Worm (Caenorhabditis elegans): ENCODE data around the gene acc-4.

acc-4 gene

DNA sequence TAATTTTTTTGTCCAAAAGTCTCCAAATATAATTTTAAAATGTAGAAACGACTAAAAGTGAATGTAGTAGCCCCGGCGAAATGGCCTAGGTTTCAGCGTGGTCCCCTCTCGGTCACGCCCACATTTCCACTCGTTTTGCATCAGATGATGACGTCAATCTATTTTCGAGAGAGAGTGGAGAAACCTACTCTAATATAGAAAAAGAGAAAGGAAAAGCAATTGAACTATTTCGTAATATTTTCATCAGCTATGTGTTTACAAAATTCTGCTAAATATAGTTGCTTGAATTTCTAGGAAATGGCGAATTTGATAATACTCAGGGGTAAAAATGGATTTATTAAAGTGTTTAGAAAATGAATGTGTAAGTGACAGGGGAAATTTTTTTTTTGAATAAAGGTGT is 28.1 kb downstream of the acc-4 start:
- TF ChIP-seq pqm-1 (tag; optimal IDR thresholded peaks at IDR 0.05) (no peak), unc-42 (tag; optimal IDR thresholded peaks at IDR 0.05) (peak; percentile 15)

DNA sequence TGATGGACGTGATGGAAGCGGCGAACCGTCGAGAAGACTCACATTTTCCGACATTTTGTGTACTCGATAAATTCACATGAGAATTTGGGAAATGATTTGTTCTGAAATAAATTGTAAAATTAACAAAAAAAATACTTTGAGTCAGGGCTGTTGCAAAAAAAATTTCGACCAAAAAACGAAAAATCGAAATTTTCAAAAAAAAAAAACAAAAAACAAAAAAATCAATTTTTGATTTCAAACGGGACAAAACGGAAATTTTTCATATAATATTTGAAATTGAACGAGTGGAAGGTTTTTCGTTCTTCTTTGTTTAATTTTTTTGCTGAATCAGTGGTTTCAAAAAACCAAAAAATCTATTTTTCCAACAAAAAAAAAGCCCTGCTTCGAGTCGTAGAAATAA is 28.7 kb downstream of the acc-4 start, which contains the start of gene cua-1:
Gene cua-1 (minus strand): TSS at position 101 of the 400 bp plus-strand sequence.
- TF ChIP-seq ztf-16 (tag; optimal IDR thresholded peaks at IDR 0.05) (no peak), hlh-30 (tag; optimal IDR thresholded peaks at IDR 0.05; ENCODE audit: insufficient read depth) (no peak), ttx-3 (tag; optimal IDR thresholded peaks at IDR 0.05) (no peak), fax-1 (tag; optimal IDR thresholded peaks at IDR 0.05) (no peak), zip-5 (tag; optimal IDR thresholded peaks at IDR 0.05) (no peak), ceh-30 (tag; optimal IDR thresholded peaks at IDR 0.05) (no peak)

DNA sequence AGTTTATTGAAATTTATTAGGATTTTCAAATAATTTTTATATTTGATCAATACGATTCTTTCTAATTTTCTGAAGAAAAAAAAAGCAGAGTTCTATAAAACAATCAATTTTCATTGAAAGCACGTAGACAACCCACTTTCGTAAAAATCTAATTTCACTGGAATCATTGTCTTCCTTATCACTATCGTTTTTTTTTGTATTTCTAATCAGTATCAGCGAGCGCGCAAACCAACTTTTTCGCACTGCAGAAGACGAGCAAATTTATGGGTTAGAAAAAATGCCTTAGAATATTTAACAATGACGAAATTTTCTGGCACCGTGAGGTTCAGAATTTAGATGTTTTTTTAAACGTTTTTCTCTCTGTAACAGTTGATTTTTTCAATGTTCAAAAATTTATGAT is 31.1 kb downstream of the acc-4 start:
- TF ChIP-seq nfya-1 (tag; optimal IDR thresholded peaks at IDR 0.05) (no peak), ceh-19 (GFP tag; optimal IDR thresholded peaks at IDR 0.05) (no peak), ets-4 (tag; optimal IDR thresholded peaks at IDR 0.05) (no peak), mec-3 (tag; optimal IDR thresholded peaks at IDR 0.05; ENCODE audit: borderline replicate concordance) (no peak), ceh-34 (tag; optimal IDR thresholded peaks at IDR 0.05) (no peak), hlh-30 (tag; optimal IDR thresholded peaks at IDR 0.05; ENCODE audit: insufficient read depth) (no peak), gmeb-2 (tag; optimal IDR thresholded peaks at IDR 0.05) (no peak), npax-4 (tag; optimal IDR thresholded peaks at IDR 0.05) (no peak), tbx-7 (tag; optimal IDR thresholded peaks at IDR 0.05) (no peak), fkh-10 (GFP tag; optimal IDR thresholded peaks at IDR 0.05) (no peak), pha-4 (tag; optimal IDR thresholded peaks at IDR 0.05) (no peak), lim-6 (tag; optimal IDR thresholded peaks at IDR 0.05) (no peak), ref-2 (tag; optimal IDR thresholded peaks at IDR 0.05) (no peak), ama-1 (optimal IDR thresholded peaks at IDR 0.05) (no peak), ceh-22 (tag; optimal IDR thresholded peaks at IDR 0.05) (no peak), sox-4 (tag; optimal IDR thresholded peaks at IDR 0.05) (no peak), madf-2 (tag; optimal IDR thresholded peaks at IDR 0.05) (no peak), che-1 (tag; optimal IDR thresholded peaks at IDR 0.05) (no peak), F13H6.1 (tag; optimal IDR thresholded peaks at IDR 0.05) (no peak)

DNA sequence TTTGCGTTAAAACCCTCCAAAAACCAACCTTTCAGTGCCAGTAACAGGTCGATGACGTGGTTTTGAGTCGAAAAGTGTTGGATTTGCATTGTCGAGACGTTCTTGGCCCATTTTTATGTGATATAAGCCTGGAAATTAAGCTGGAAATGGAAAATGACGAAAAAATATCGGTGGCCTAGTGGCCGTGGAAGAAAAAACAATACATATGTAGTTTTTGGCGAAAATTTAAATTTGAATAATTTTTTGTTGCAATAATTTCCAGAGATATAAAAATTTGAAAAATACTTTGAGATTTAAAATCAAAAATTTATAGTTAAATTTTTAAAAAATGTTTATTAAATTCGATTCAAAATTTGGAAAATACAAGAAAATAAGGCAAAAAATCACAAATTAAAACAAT is 44.5 kb downstream of the acc-4 start, which contains the start of gene ciao-2B:
Gene ciao-2B (minus strand): TSS at position 130 of the 400 bp plus-strand sequence.
- peak; percentile 62 for TF ChIP-seq ets-4 (tag; optimal IDR thresholded peaks at IDR 0.05)
- no peak for TF ChIP-seq ceh-30 (tag; optimal IDR thresholded peaks at IDR 0.05)
- no peak for TF ChIP-seq C38D4.7 (GFP tag; optimal IDR thresholded peaks at IDR 0.05)
- TF ChIP-seq pha-4 (tag; optimal IDR thresholded peaks at IDR 0.05), result no peak
- TF ChIP-seq zip-5 (tag; optimal IDR thresholded peaks at IDR 0.05), result no peak
- no peak for TF ChIP-seq ceh-9 (tag; optimal IDR thresholded peaks at IDR 0.05)
- peak; percentile 28 for TF ChIP-seq hlh-8 (tag; optimal IDR thresholded peaks at IDR 0.05)
- TF ChIP-seq pag-3 (tag; optimal IDR thresholded peaks at IDR 0.05; ENCODE audit: borderline replicate concordance), result no peak
- TF ChIP-seq ceh-19 (GFP tag; optimal IDR thresholded peaks at IDR 0.05), result no peak
- no peak for TF ChIP-seq ttx-3 (tag; optimal IDR thresholded peaks at IDR 0.05)
- no peak for TF ChIP-seq unc-3 (GFP tag; conservative IDR thresholded peaks at IDR 0.05)
- no peak for TF ChIP-seq unc-3 (tag; optimal IDR thresholded peaks at IDR 0.05)
- no peak for TF ChIP-seq tbx-2 (tag; optimal IDR thresholded peaks at IDR 0.05)
- no peak for TF ChIP-seq sox-2 (GFP tag; IDR thresholded peaks at IDR 0.05)
- TF ChIP-seq fkh-10 (GFP tag; optimal IDR thresholded peaks at IDR 0.05), result no peak
- TF ChIP-seq C08G9.2 (tag; optimal IDR thresholded peaks at IDR 0.05), result peak; percentile 70
- TF ChIP-seq ceh-31 (tag; optimal IDR thresholded peaks at IDR 0.05), result peak; percentile 66
- TF ChIP-seq ceh-2 (tag; optimal IDR thresholded peaks at IDR 0.05), result peak; percentile 25
- TF ChIP-seq tbx-7 (tag; optimal IDR thresholded peaks at IDR 0.05), result peak; percentile 5
- no peak for TF ChIP-seq ceh-34 (tag; optimal IDR thresholded peaks at IDR 0.05)
- no peak for TF ChIP-seq nhr-232 (tag; optimal IDR thresholded peaks at IDR 0.05)
- no peak for TF ChIP-seq unc-42 (tag; optimal IDR thresholded peaks at IDR 0.05)
- TF ChIP-seq hlh-6 (tag; optimal IDR thresholded peaks at IDR 0.05), result no peak

Data from whole organism, late embryonic.